Fruit fly (Drosophila melanogaster) whole organism, prepupa: Measurements from ENCODE around the gene beta'COP.

Experiments
- Blimp-1 ChIP-seq: fragments of 200-800 bp; sonication (Bioruptor generic); optimal IDR thresholded peaks from 3 replicates; lab custom pipeline; 2017; ENCODE audit warnings: missing biosample characterization, missing genetic modification characterization, mild to moderate bottlenecking, moderate library complexity, missing genetic modification reagents
- CG10631 ChIP-seq: fragments of 200-800 bp; sonication (Bioruptor generic); optimal IDR thresholded peaks from 2 replicates; lab custom pipeline; 2016; ENCODE audit warnings: missing biosample characterization, missing genetic modification characterization
- CG15336 ChIP-seq: fragments of 200-800 bp; sonication (Bioruptor generic); IDR thresholded peaks from 2 replicates; pipeline ENCODE4 v1.3.6; 2022; ENCODE audit warnings: missing biosample characterization, missing genetic modification characterization
- CG16779 ChIP-seq: fragments of 200-800 bp; sonication (Bioruptor generic); optimal IDR thresholded peaks from 3 replicates; lab custom pipeline; 2017; ENCODE audit warnings: missing biosample characterization, mild to moderate bottlenecking, missing genetic modification characterization
- CG6163 ChIP-seq: fragments of 200-800 bp; sonication (Bioruptor generic); IDR thresholded peaks from 3 replicates; pipeline ENCODE4 v1.3.6; 2022; ENCODE audit warnings: missing biosample characterization, missing genetic modification characterization
- CG6792 ChIP-seq: fragments of 200-800 bp; sonication (Bioruptor generic); optimal IDR thresholded peaks from 3 replicates; lab custom pipeline; 2016; ENCODE audit warnings: missing biosample characterization, missing genetic modification characterization
- CG9139 ChIP-seq: fragments of 200-800 bp; sonication (Bioruptor generic); optimal IDR thresholded peaks from 3 replicates; lab custom pipeline; 2017; ENCODE audit warnings: missing biosample characterization, mild to moderate bottlenecking, missing genetic modification characterization
- Hr38 ChIP-seq: sonication (Bioruptor generic); optimal IDR thresholded peaks from 2 replicates; lab custom pipeline; 2016; ENCODE audit warnings: missing biosample characterization, missing genetic modification characterization
- Hr39 ChIP-seq: fragments of 200-800 bp; sonication (Bioruptor generic); optimal IDR thresholded peaks from 2 replicates; lab custom pipeline; 2016; ENCODE audit warnings: missing biosample characterization, missing genetic modification characterization
- topi ChIP-seq: fragments of 200-800 bp; sonication (Bioruptor generic); optimal IDR thresholded peaks from 3 replicates; lab custom pipeline; 2016; ENCODE audit warnings: missing biosample characterization, missing genetic modification characterization

DNA sequence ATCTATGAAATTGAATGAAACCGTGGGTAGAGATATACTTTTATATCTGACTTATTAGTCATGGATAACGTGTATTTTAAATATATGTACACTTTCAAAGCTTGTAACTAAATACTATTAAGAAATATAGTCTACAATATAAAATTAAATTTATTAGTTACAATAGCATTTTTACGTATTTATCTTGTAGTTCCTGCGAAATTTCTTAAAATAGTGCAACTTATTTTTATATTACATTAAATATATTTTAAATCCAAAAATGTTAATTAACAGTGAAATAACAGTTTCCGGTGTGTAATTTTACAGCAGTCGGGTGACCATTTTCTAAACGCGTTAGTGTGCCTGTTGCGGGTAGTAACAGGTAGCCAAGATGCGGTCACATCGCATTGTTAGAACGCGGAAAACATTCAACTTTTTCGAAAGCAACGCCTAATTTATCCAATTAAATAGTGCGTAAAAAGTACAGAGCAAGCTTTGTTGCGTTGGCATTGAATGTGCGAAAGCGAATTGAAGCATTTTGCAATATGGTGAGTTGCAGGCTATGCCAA is 20.0 kb downstream of the beta'COP start, which contains the start of the genes CG10859 and CG7110:
- TF ChIP-seq CG16779 (tag; lab: Kevin White, UChicago) = no peak
- no peak for TF ChIP-seq CG6163 (GFP tag; lab: Robert Waterston, UW)
- no peak for TF ChIP-seq CG9139 (GFP tag; lab: Kevin White, UChicago)
- no peak for TF ChIP-seq CG15336 (GFP tag; lab: Robert Waterston, UW)
- TF ChIP-seq topi (GFP tag; lab: Kevin White, UChicago) = peak; percentile 27
- no peak for TF ChIP-seq CG6792 (GFP tag; lab: Kevin White, UChicago)
- no peak for TF ChIP-seq Hr39 (GFP tag; lab: Kevin White, UChicago)
- TF ChIP-seq CG10631 (GFP tag; lab: Kevin White, UChicago) = no peak
- TF ChIP-seq Blimp-1 = no peak
- no peak for TF ChIP-seq Hr38 (GFP tag; lab: Kevin White, UChicago)
